Fruit fly (Drosophila melanogaster): ENCODE data around the gene CG32344.

DNA sequence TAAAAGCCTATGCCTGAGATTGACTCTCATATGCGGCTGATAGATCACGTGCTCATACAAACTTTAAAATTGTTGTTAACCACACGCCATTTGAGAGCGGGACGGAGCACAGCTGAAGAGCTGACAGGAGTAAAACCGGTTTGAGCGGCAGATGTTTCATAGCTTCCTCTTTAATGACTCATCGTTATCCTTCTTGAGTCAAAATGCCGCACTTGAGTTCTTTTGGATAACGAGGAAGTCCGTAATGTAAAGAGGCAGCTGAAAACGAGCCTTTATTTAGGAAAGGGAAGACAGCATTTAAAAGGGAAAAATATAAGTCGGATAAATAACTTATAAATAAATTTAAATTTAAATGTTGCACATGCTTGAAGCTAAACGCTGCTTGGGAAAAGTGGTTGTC lies 27.3 kb downstream of the CG32344 start:
- TF ChIP-seq CG15710 (tag; optimal IDR thresholded peaks at IDR 0.05) = no peak
- no peak for TF ChIP-seq D1 (tag; optimal IDR thresholded peaks at IDR 0.05)
- no peak for TF ChIP-seq CG17806 (tag; optimal IDR thresholded peaks at IDR 0.05)
- TF ChIP-seq CG10348 (GFP tag; IDR thresholded peaks at IDR 0.05) = no peak
- TF ChIP-seq CG8301 (tag; optimal IDR thresholded peaks at IDR 0.05) = no peak
- no peak for TF ChIP-seq Ets98B (GFP tag; IDR thresholded peaks at IDR 0.05)
- TF ChIP-seq fd96Ca (GFP tag; IDR thresholded peaks at IDR 0.05) = no peak

Data from whole organism, pupa.